Worm (Caenorhabditis elegans) whole organism, young adult: ENCODE data around the gene alh-12.

ENCODE experiments used
- F23B12.7 ChIP-seq: sonication (generic microtip); optimal IDR thresholded peaks from 2 replicates; lab custom pipeline; 2017; ENCODE audit warnings: missing genetic modification characterization, mild to moderate bottlenecking, missing compliant biosample characterization, antibody characterized with exemption, moderate library complexity; ENCODE audit not compliant: insufficient read depth
- Y53F4B.3 ChIP-seq: fragments of 200-800 bp; sonication (Bioruptor generic); IDR thresholded peaks from 2 replicates; pipeline ENCODE4 v1.3.6; 2022; ENCODE audit warnings: missing genetic modification reagents, missing genetic modification characterization, missing compliant biosample characterization
- ama-1 ChIP-seq, 3 experiments: fragments of 150-350 bp in 1 of 3; sonication (generic microtip) in 2 of 3; optimal IDR thresholded peaks; 2 replicates each; lab custom pipeline; 2014 to 2018; ENCODE audit warnings: missing biosample characterization in 2 of 3, missing genetic modification characterization in 2 of 3, missing genetic modification reagents in 2 of 3
- aptf-3 ChIP-seq: fragments of 200-800 bp; sonication (Bioruptor generic); IDR thresholded peaks from 2 replicates; pipeline ENCODE4 v1.3.6; 2022; ENCODE audit warnings: missing genetic modification characterization, missing compliant biosample characterization
- bed-2 ChIP-seq: fragments of 200-800 bp; sonication (Bioruptor generic); IDR thresholded peaks from 2 replicates; pipeline ENCODE4 v1.3.6; 2022; ENCODE audit warnings: missing genetic modification reagents, missing genetic modification characterization, missing compliant biosample characterization
- dpl-1 ChIP-seq: fragments of 150-350 bp; optimal IDR thresholded peaks from 2 replicates; lab custom pipeline; 2014; ENCODE audit warnings: missing biosample characterization, missing genetic modification reagents, missing genetic modification characterization
- hsf-1 ChIP-seq: fragments of 200-800 bp; sonication (Bioruptor generic); IDR thresholded peaks from 2 replicates; pipeline ENCODE4 v1.3.6; 2022; ENCODE audit warnings: missing genetic modification reagents, missing genetic modification characterization, missing compliant biosample characterization
- mel-28 ChIP-seq: sonication (generic microtip); optimal IDR thresholded peaks from 2 replicates; lab custom pipeline; 2016; ENCODE audit warnings: borderline replicate concordance, mild to moderate bottlenecking, missing genetic modification characterization, missing compliant biosample characterization
- snpc-1.3 ChIP-seq: sonication (generic microtip); optimal IDR thresholded peaks from 2 replicates; lab custom pipeline; 2017; ENCODE audit warnings: missing genetic modification characterization, mild to moderate bottlenecking, missing compliant biosample characterization, antibody characterized with exemption, moderate library complexity, missing genotype, missing genetic modification reagents; ENCODE audit not compliant: insufficient read depth
- unc-130 ChIP-seq: sonication (generic microtip); optimal IDR thresholded peaks from 2 replicates; lab custom pipeline; 2016; ENCODE audit warnings: missing genetic modification reagents, missing genetic modification characterization, missing compliant biosample characterization
- unc-62 ChIP-seq: fragments of 150-350 bp; optimal IDR thresholded peaks from 2 replicates; lab custom pipeline; 2014; ENCODE audit warnings: missing biosample characterization, missing genetic modification reagents, missing genetic modification characterization
- zfh-2 ChIP-seq: fragments of 200-800 bp; sonication (Bioruptor generic); conservative IDR thresholded peaks from 2 replicates; pipeline ENCODE4 v1.3.6; 2022; ENCODE audit warnings: missing genetic modification reagents, missing genetic modification characterization, missing compliant biosample characterization

- TF ChIP-seq mel-28 (tag; lab: Kevin White, UChicago) = no peak
- no peak for TF ChIP-seq unc-130 (GFP tag; lab: Kevin White, UChicago)
- TF ChIP-seq zfh-2 (GFP tag; lab: Robert Waterston, UW) = no peak
- TF ChIP-seq snpc-1.3 (tag; lab: Kevin White, UChicago) = no peak
- no peak for TF ChIP-seq bed-2 (GFP tag; lab: Robert Waterston, UW)
- no peak for TF ChIP-seq ama-1 (optimal IDR thresholded peaks at IDR 0.05; lab: Kevin White, UChicago)
- no peak for TF ChIP-seq ama-1 (GFP tag; optimal IDR thresholded peaks at IDR 0.05; lab: Kevin White, UChicago)
- TF ChIP-seq hsf-1 (GFP tag; lab: Robert Waterston, UW) = no peak
- no peak for TF ChIP-seq dpl-1
- no peak for TF ChIP-seq aptf-3 (GFP tag; lab: Robert Waterston, UW)
- no peak for TF ChIP-seq F23B12.7 (tag; lab: Kevin White, UChicago)
- no peak for TF ChIP-seq unc-62 (GFP tag; lab: Kevin White, UChicago)
- TF ChIP-seq Y53F4B.3 (GFP tag; lab: Robert Waterston, UW) = no peak
Measured at ce11 chrIII:7484765-7485164, 30.9 kb downstream of the alh-12 start.
